Fruit fly (Drosophila melanogaster) ovary, adult (tissue): ENCODE results near the gene CG46463.

Source experiments
- CG17801 ChIP-seq: fragments of 200-800 bp; optimal IDR thresholded peaks from 2 replicates; lab custom pipeline; 2019; ENCODE audit warnings: missing biosample characterization, mild to moderate bottlenecking, missing genetic modification characterization, moderate library complexity; ENCODE audit not compliant: partially characterized antibody

Gene CG46463

DNA sequence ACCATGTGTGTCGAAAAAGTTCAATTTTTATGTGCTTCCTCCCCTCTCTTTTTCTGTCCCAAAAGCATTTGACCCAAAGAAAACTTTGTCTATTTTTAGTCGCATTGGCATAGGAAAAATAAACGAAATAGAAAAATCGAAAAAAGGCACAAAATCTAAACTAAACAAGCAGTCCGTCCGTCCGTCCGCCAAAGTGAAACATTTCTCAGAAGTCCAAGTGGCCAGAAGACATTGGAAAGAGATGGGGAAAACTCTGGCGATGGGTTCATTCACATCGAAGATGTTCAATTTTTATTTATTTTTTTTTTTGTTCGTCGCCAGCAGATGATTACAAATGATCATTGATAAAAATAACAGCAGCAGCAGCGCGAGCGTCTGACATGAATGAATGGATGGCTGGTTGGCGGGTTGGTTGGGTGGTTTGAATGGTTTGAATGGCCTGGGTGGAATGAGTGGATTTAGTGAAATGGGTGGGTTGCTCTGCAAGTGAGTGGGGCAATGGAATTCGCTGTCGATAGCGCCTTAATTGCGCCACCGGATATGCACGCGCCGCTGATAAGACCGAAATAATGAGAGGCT lies 13.1 kb upstream of the CG46463 start:
- TF ChIP-seq CG17801: no peak

dm6 chr3L:3449680-3450079 lies 11.4 kb upstream of the CG46463 start:
- TF ChIP-seq CG17801: no peak

- TF ChIP-seq CG17801: no peak
These were observed 10.7 kb upstream of the CG46463 start for dm6 chr3L:3450410-3450809.

- TF ChIP-seq CG17801: no peak
These were observed 9.3 kb upstream of the CG46463 start for dm6 chr3L:3451774-3452173.

- no peak for TF ChIP-seq CG17801
These were observed 8.4 kb upstream of the CG46463 start for dm6 chr3L:3452684-3453083.

DNA sequence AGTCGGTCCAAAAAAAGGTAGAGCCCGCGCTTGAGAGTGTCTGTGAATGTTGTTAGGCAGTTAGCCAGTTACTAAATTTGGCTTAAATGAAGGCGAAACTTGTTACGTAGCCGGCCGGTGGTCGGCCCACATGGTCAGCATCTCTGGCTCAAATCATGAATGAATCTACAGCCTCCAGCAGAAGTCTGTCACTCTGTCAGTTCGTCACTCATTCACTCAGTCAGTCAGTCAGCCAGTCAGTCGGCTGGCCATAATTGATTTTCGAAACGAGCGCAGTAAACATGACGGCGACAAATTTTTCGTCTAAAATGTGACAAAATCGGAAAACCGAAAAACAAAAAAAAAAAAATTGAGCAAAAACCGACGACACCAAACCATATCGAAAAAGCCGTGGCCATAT lies 6.7 kb upstream of the CG46463 start:
- no peak for TF ChIP-seq CG17801

dm6 chr3L:3454921-3455554 lies 6.1 kb upstream of the CG46463 start:
- TF ChIP-seq CG17801: no peak

DNA sequence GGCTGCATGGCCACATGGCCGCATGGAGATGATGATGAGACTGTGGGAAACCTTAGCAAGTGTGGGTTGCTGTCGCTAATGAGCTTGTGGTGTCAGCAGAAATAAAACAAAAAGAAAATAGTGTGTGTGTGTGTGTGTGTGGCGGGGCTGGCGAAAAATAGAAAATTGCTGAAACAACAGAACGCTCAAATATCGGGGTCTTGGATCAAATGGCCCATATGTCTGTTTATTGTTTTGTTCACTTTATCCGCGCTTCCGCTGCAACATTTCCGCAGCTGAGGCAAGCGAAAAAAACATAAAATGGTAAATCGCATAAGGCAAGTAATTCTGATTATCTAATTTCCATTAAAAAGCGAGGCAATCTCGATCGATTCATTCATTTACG lies 5.6 kb upstream of the CG46463 start:
- no peak for TF ChIP-seq CG17801

DNA sequence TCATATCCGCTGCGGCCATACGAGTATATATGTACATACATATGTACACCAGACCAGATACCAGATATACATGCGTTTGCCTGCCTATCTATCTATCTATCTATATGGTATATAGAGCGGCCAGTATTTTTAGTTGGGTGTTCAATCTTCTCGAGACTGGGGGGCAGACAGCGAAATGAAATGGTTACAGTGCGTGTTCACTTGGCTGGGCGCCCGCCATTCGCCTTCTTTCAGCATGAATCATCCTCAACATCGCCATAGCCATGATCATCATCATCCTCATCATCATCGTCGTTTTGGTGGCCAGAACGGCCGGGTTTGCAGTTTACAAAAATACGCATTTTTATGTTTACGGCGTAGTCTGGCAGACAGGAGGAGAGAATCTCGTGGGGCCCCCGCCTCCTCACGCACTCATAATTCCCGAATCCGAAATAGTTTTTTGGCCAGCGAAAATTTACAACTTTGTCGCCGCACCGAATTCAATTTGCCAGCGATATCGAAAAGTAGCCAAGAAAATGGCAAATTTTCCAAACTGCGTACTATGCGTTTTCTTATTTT lies 5.0 kb upstream of the CG46463 start:
- TF ChIP-seq CG17801: no peak

DNA sequence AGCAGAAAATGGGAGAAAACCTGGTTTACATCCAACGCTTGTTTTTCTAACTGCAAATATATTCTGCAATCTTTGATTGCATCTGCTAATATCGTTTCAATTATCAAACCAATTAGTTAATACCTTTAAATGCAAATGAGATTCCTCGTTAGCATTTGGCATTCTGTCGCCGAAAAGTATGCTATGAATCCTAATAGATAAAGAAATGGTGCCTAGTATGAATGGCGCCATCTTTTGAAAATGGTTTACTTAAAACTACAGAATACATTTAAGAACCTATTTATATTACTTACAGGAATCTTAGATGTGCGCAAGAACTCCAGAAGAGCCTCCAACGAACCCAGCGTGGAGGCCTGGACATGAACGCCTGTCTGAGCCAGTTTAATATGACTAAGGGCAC lies 4.2 kb upstream of the CG46463 start:
- TF ChIP-seq CG17801: no peak

DNA sequence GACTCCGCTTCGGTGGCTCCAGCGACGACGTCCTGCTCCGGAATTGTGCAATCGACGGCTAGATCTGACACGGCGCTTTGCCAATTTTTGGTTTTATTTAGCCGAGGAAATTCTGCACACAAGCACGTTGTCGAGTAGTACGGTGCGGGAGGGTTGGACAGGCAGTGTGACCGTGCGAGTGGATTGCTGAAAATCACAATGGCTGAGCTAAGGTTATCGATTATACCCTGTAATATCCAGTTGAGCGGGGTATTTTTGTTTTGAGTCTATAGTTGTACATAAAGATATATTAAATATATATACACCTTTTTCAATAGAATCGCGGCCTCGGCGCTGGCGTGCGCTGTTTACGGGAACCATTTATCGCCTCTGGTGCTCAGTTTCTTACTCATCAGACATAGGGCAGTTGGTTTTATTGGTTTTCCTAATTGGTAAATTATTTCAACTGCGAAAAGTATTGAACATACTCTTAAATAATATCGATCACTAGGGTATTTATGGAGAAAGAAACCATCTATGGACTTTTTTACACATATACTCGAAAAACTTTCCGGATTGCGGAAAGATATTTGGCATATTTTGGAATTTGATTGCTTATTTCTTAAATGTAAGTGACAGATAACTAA lies 600 bp upstream of the CG46463 start, which contains the start of gene eIF5B:
eIF5B (minus strand) TSS at position 576 of the 626 bp plus-strand sequence.
- peak; percentile 53 for TF ChIP-seq CG17801

DNA sequence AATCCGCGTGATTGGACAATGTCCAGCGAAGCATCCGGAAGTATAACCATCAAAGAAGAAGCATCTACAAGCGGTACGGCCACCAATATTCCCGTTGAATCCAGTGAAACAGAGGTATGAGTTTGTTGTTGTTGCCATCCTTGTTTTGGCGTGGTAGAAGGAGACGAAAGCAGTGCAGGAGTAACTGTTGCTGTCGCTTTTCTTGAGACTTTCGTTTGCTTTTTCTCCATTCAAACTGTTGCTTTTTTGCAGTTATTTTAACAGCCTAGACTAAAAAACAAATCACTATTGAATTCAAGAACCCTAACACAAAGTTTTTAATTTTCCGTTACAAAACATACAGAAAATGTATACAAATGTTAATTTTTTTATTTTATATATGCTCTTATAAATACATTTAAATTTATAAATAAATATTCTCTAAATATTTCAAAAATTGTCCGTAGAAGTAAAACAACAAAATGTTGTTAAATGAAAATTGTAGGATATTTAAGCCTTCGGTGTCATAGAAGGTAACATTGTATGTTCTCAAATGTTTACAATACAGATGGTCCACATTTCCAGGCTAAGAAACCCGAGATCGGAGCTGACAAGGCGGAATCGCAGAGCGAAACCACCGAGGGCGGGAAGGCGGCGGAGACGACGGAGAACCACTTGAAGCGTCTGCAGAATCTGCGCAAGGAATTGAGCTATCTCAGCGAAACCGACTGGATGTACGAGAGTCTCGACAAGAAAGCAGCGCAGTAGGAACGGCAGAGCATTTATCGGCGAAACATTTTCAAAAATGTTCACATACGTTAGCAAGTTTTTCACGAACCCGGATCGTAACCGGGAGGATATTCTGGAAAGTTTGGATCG lies 671 bp downstream of the CG46463 start:
- no peak for TF ChIP-seq CG17801

DNA sequence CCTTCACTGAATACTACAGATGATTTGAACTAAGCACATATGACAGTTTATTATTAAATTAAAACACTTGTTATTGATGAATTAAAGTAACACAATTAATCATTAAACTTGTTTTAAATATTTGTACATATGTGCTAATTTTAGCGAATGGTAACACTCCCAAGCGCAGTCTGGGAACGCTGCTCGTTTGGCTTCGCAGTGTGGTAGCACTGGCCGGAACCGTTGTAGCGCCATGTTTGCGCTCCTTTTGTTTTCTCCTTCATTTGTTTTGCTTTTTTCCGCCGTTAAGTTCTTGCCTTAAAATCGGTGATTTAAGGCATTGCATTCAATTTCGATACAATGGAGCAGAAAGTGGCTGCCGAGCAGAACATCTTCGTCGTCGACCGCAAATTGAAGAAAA lies 5.1 kb downstream of the CG46463 start, which contains the start of gene CycJ:
CycJ (plus strand) TSS at position 229 of the 400 bp plus-strand sequence.
- no peak for TF ChIP-seq CG17801

- TF ChIP-seq CG17801: no peak
These were observed 8.6 kb downstream of the CG46463 start for dm6 chr3L:3469709-3470108.

DNA sequence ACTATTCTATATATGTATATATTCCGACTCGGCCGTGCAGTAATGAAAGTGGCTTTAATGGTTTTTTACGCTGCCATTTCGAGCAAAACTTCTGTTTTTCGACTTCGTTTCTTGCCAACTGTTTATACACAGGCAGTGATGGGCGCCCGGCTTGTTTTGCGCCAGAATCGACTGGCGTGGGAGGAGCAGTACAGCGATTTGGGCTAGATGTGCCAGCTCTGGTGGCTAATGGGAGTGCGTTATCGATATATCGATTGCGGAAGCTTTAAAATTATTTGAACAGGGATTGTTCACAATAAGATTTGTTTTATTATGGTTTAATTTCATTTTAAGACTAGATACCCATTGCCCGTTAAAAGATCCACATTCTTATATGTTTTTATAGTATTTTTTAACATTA lies 10.1 kb downstream of the CG46463 start, which contains the start of gene CG14971:
CG14971 (minus strand) TSS at position 136 of the 400 bp plus-strand sequence.
- TF ChIP-seq CG17801: no peak

DNA sequence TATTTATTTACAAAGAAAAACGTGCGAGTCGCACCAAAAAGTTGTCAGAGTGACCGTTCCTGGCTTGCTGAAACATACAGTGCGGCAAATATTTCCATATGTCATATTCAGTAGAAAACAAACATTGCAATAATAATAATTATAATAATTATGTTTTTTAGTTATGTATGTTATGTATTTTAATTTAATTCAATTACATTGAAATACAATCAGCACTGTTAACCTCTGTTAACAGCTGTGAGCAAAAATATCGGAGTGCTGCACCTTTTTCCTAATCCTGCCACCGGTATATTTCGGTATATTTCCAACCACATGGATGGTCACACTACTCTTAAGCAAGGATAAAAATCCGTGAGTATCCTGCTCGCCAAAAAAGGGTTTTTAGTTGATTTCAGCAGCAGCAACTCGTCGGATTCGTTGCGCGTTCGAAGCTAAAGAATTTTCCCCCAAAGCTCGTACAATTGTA lies 11.0 kb downstream of the CG46463 start, which contains the start of the genes CG32267 and CG42324:
CG32267 (minus strand) TSS at position 51 of the 466 bp plus-strand sequence.
CG42324 (plus strand) TSS at position 385 of the 466 bp plus-strand sequence.
- no peak for TF ChIP-seq CG17801
